Fruit fly (Drosophila melanogaster): ENCODE data around the gene Sfp24F.

Sfp24F gene

DNA sequence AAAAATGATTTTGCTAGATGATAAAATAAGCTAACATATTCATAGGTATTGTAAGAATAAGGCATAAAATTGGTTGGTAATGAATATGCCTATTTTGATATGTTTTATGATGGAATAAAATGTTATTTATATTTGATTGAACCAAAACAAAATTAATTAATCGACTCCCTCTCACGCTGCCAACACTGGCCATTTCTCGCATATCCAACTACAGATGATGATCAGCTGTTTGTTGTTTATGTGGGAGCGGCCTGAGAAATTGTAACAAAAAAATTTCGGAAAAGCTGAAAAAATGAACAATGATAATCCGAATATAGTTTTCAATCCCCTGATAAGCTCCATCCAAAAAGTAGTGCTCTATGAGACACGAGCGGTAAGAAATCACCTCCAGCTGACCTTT is 23.1 kb upstream of the Sfp24F start, which contains the start of gene FIG4 (continued):
- TF ChIP-seq CG1603 (tag; optimal IDR thresholded peaks at IDR 0.05) (peak; percentile 5), CG32532 (GFP tag; IDR thresholded peaks at IDR 0.05) (no peak), CG8089 (GFP tag; optimal IDR thresholded peaks at IDR 0.05) (no peak), jumu (GFP tag; optimal IDR thresholded peaks at IDR 0.05) (no peak), Bgb (GFP tag; IDR thresholded peaks at IDR 0.05; ENCODE audit: partially characterized antibody) (peak; percentile 52; the same call in 1 of the 2 replicates), wor (GFP tag; IDR thresholded peaks at IDR 0.05) (no peak), HLH54F (GFP tag; optimal IDR thresholded peaks at IDR 0.05) (no peak), sens (GFP tag) (no peak), Hr3 (GFP tag; optimal IDR thresholded peaks at IDR 0.05) (no peak), sna (GFP tag; IDR thresholded peaks at IDR 0.05; ENCODE audit: partially characterized antibody) (peak; percentile 84), NFAT (GFP tag; IDR thresholded peaks at IDR 0.05) (no peak), vvl (GFP tag; IDR thresholded peaks at IDR 0.05) (no peak), bab2 (GFP tag; optimal IDR thresholded peaks at IDR 0.05) (no peak), dpn (GFP tag; optimal IDR thresholded peaks at IDR 0.05) (no peak), HmgD (GFP tag; optimal IDR thresholded peaks at IDR 0.05) (no peak), az2 (GFP tag; optimal IDR thresholded peaks at IDR 0.05) (no peak), ftz-f1 (GFP tag; optimal IDR thresholded peaks at IDR 0.05) (no peak), Hey (tag; optimal IDR thresholded peaks at IDR 0.05) (no peak), CG31441 (GFP tag; IDR thresholded peaks at IDR 0.05) (no peak), C15 (GFP tag; IDR thresholded peaks at IDR 0.05) (no peak), CG9215 (GFP tag; IDR thresholded peaks at IDR 0.05) (no peak), bcd (GFP tag; optimal IDR thresholded peaks at IDR 0.05) (no peak), Awh (GFP tag; IDR thresholded peaks at IDR 0.05) (no peak), CG12391 (tag; optimal IDR thresholded peaks at IDR 0.05) (peak; percentile 7), slbo (GFP tag; IDR thresholded peaks at IDR 0.05) (no peak), CG14667 (GFP tag; IDR thresholded peaks at IDR 0.05) (no peak), CG10274 (GFP tag; optimal IDR thresholded peaks at IDR 0.05) (no peak), CG17361 (GFP tag; IDR thresholded peaks at IDR 0.05) (no peak), Lpt (GFP tag; optimal IDR thresholded peaks at IDR 0.05) (no peak), fd3F (GFP tag; optimal IDR thresholded peaks at IDR 0.05) (no peak), CG32767 (GFP tag; IDR thresholded peaks at IDR 0.05) (no peak), CG16813 (GFP tag; IDR thresholded peaks at IDR 0.05; ENCODE audit: partially characterized antibody) (peak; percentile 64; the same call in 2 of the 3 replicates), Doc3 (GFP tag; IDR thresholded peaks at IDR 0.05; ENCODE audit: partially characterized antibody) (peak; percentile 91), CG3847 (GFP tag; IDR thresholded peaks at IDR 0.05) (no peak), unc-4 (GFP tag; IDR thresholded peaks at IDR 0.05; ENCODE audit: partially characterized antibody) (peak; percentile 75), Ada2b (GFP tag; IDR thresholded peaks at IDR 0.05) (no peak), CG3726 (GFP tag; IDR thresholded peaks at IDR 0.05) (no peak), sd (tag; optimal IDR thresholded peaks at IDR 0.05) (peak; percentile 68), chinmo (GFP tag; IDR thresholded peaks at IDR 0.05; ENCODE audit: partially characterized antibody) (peak; percentile 58; the same call in 1 of the 4 replicates), CHES-1-like (GFP tag; optimal IDR thresholded peaks at IDR 0.05) (no peak), h (optimal IDR thresholded peaks at IDR 0.05) (no peak), CG15073 (GFP tag; optimal IDR thresholded peaks at IDR 0.05) (no peak), CG12942 (GFP tag; optimal IDR thresholded peaks at IDR 0.05) (no peak), CG31388 (GFP tag; optimal IDR thresholded peaks at IDR 0.05) (no peak), CG3407 (GFP tag; optimal IDR thresholded peaks at IDR 0.05) (no peak), Scr (GFP tag; IDR thresholded peaks at IDR 0.05; ENCODE audit: partially characterized antibody) (peak; percentile 79), dm (GFP tag; optimal IDR thresholded peaks at IDR 0.05) (no peak), CG8359 (GFP tag; optimal IDR thresholded peaks at IDR 0.05; ENCODE audit: borderline replicate concordance) (no peak), CG6813 (GFP tag; optimal IDR thresholded peaks at IDR 0.05) (no peak), CG11247 (GFP tag; IDR thresholded peaks at IDR 0.05) (no peak), Sry-β (GFP tag; optimal IDR thresholded peaks at IDR 0.05) (peak; percentile 90), CG34224 (GFP tag; IDR thresholded peaks at IDR 0.05; ENCODE audit: partially characterized antibody) (peak; percentile 87)

Data from whole organism, embryonic.